Worm (Caenorhabditis elegans) whole organism, L4 larva: Measurements from ENCODE around the gene T07H3.8.
"Not testable (repeated sequence)": the region's sequence is repeated elsewhere in the genome, so short reads cannot be mapped to it uniquely, and the experiment has no call there.

Experiments used
- aly-2 ChIP-seq: sonication (generic microtip); optimal IDR thresholded peaks from 2 replicates; lab custom pipeline; 2018; ENCODE audit warnings: missing biosample characterization, missing genetic modification characterization
- daf-8 ChIP-seq: fragments of 200-800 bp; sonication (Bioruptor generic); IDR thresholded peaks from 2 replicates; pipeline ENCODE4 v1.3.6; 2022; ENCODE audit warnings: missing genetic modification characterization, missing compliant biosample characterization
- nhr-102 ChIP-seq: sonication (generic microtip); optimal IDR thresholded peaks from 2 replicates; lab custom pipeline; 2016; ENCODE audit warnings: mild to moderate bottlenecking, missing genetic modification characterization, moderate library complexity, missing compliant biosample characterization
- nhr-76 ChIP-seq: fragments of 150-350 bp; optimal IDR thresholded peaks from 2 replicates; lab custom pipeline; 2014; ENCODE audit warnings: missing biosample characterization, missing genetic modification characterization

DNA sequence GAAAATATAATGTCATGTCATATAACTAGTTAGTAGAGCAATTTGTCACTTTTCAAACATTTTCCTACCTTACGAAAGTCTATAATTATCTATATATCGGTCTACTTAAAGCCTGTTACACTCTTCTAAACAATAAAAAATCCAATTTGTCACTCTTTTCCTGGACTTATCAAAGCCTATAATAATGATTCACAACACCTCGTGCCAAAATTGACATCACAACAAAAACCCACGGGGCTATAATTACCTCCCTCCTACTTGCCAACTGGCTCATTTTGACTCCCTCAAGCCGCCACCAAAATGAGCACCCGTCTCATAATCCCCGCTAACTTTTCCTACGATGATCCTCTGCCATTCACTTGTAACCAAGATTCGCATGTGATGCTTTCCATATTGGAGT is 50.0 kb downstream of the T07H3.8 start, which contains the start of gene srg-20:
- TF ChIP-seq nhr-102 (tag; lab: Kevin White, UChicago); nhr-76 (tag; lab: Kevin White, UChicago); daf-8 (GFP tag; lab: Robert Waterston, UW); aly-2 (tag; lab: Kevin White, UChicago): not testable (repeated sequence)
